Fruit fly (Drosophila melanogaster): ENCODE measurements around the gene CG8891.

The CG8891 gene

dm6 chr2L:4967511-4967910, 11.7 kb downstream of the CG8891 start, which contains the start of gene eIF3i:
Gene eIF3i, minus strand, starts transcription at chr2L:4967775.
- TF ChIP-seq pdm3 (GFP tag; optimal IDR thresholded peaks at IDR 0.05) (no peak), CG10631 (GFP tag; optimal IDR thresholded peaks at IDR 0.05) (no peak), lz (GFP tag; optimal IDR thresholded peaks at IDR 0.05) (no peak), Hr38 (GFP tag; optimal IDR thresholded peaks at IDR 0.05) (no peak), CG6163 (GFP tag; IDR thresholded peaks at IDR 0.05) (no peak), CG9139 (GFP tag; optimal IDR thresholded peaks at IDR 0.05) (no peak), CG8319 (GFP tag; optimal IDR thresholded peaks at IDR 0.05) (no peak), svp (GFP tag) (no peak), Eip78C (GFP tag) (no peak), Hr39 (GFP tag; optimal IDR thresholded peaks at IDR 0.05) (no peak), CG6854 (GFP tag; optimal IDR thresholded peaks at IDR 0.05) (no peak), CG1621 (tag; optimal IDR thresholded peaks at IDR 0.05) (no peak), eg (GFP tag; IDR thresholded peaks at IDR 0.05) (no peak), Eip75B (GFP tag; optimal IDR thresholded peaks at IDR 0.05) (no peak)

- TF ChIP-seq Hr4 (GFP tag; optimal IDR thresholded peaks at IDR 0.05) (no peak), fkh (GFP tag; optimal IDR thresholded peaks at IDR 0.05) (no peak), CG11762 (GFP tag; optimal IDR thresholded peaks at IDR 0.05; ENCODE audit: insufficient read depth) (no peak), Eip75B (GFP tag; optimal IDR thresholded peaks at IDR 0.05) (no peak), CG16779 (tag; optimal IDR thresholded peaks at IDR 0.05) (no peak), CG31627 (GFP tag; optimal IDR thresholded peaks at IDR 0.05) (no peak)
Measured at dm6 chr2L:4965923-4966322, 13.3 kb downstream of the CG8891 start.

dm6 chr2L:4965420-4965819, 13.8 kb downstream of the CG8891 start, which contains the start of gene CG34125:
Gene CG34125, plus strand, starts transcription at chr2L:4965673.
- TF ChIP-seq Eip93F (GFP tag; optimal IDR thresholded peaks at IDR 0.05): no peak
- no peak for TF ChIP-seq CG4318 (GFP tag; optimal IDR thresholded peaks at IDR 0.05)
- no peak for TF ChIP-seq Hr4 (GFP tag; optimal IDR thresholded peaks at IDR 0.05)
- TF ChIP-seq achi (GFP tag; optimal IDR thresholded peaks at IDR 0.05): no peak
- TF ChIP-seq CG8119 (GFP tag; IDR thresholded peaks at IDR 0.05): no peak
- peak; percentile 40 for TF ChIP-seq cyc (GFP tag; optimal IDR thresholded peaks at IDR 0.05)
- TF ChIP-seq CG10669 (GFP tag; optimal IDR thresholded peaks at IDR 0.05): no peak
- TF ChIP-seq salr (GFP tag; optimal IDR thresholded peaks at IDR 0.05): no peak
- 0 out of 2 replicates have a peak, but pooled peaks have one; percentile 16 for TF ChIP-seq CG15336 (GFP tag; IDR thresholded peaks at IDR 0.05)
- no peak for TF ChIP-seq fkh (GFP tag; optimal IDR thresholded peaks at IDR 0.05)
- peak; percentile 39 for TF ChIP-seq CG31627 (GFP tag; optimal IDR thresholded peaks at IDR 0.05)
- no peak for TF ChIP-seq CG6276 (GFP tag; optimal IDR thresholded peaks at IDR 0.05)
- TF ChIP-seq CG6854 (GFP tag; optimal IDR thresholded peaks at IDR 0.05): no peak
- no peak for TF ChIP-seq CG3032 (tag; optimal IDR thresholded peaks at IDR 0.05)
- no peak for TF ChIP-seq Blimp-1 (GFP tag; optimal IDR thresholded peaks at IDR 0.05)
- TF ChIP-seq topi (GFP tag; optimal IDR thresholded peaks at IDR 0.05): no peak
- no peak for TF ChIP-seq dac (GFP tag; optimal IDR thresholded peaks at IDR 0.05)
- TF ChIP-seq CG11294 (GFP tag; IDR thresholded peaks at IDR 0.05): no peak
- TF ChIP-seq fd85E (GFP tag; optimal IDR thresholded peaks at IDR 0.05): no peak
- TF ChIP-seq Hr39 (GFP tag; optimal IDR thresholded peaks at IDR 0.05): no peak
- no peak for TF ChIP-seq spab (GFP tag; optimal IDR thresholded peaks at IDR 0.05)

- TF ChIP-seq fkh (GFP tag; optimal IDR thresholded peaks at IDR 0.05) (no peak), CG15336 (GFP tag; IDR thresholded peaks at IDR 0.05) (no peak), CG9139 (GFP tag; optimal IDR thresholded peaks at IDR 0.05) (no peak), Met (GFP tag; optimal IDR thresholded peaks at IDR 0.05) (no peak), dsx (GFP tag; optimal IDR thresholded peaks at IDR 0.05; ENCODE audit: poor library complexity, severe bottlenecking) (no peak), CG8319 (GFP tag; optimal IDR thresholded peaks at IDR 0.05) (no peak), CG34406 (GFP tag; optimal IDR thresholded peaks at IDR 0.05) (no peak), fd59A (GFP tag; optimal IDR thresholded peaks at IDR 0.05) (no peak), Eip93F (GFP tag; optimal IDR thresholded peaks at IDR 0.05) (no peak), vri (GFP tag; optimal IDR thresholded peaks at IDR 0.05) (no peak), dac (GFP tag; optimal IDR thresholded peaks at IDR 0.05) (no peak), pdm3 (GFP tag; optimal IDR thresholded peaks at IDR 0.05) (no peak), CG16779 (tag; optimal IDR thresholded peaks at IDR 0.05) (no peak), Ets96B (tag; optimal IDR thresholded peaks at IDR 0.05) (no peak), Sox102F (GFP tag; optimal IDR thresholded peaks at IDR 0.05) (no peak), CG6163 (GFP tag; IDR thresholded peaks at IDR 0.05) (no peak), fd85E (GFP tag; optimal IDR thresholded peaks at IDR 0.05) (no peak)
Measured at dm6 chr2L:4958111-4958510, 21.1 kb downstream of the CG8891 start, which contains the start of gene CG34124. Gene CG34124, plus strand, starts transcription at chr2L:4958411.
